Fruit fly (Drosophila melanogaster) whole organism, embryonic: ENCODE results near the gene Naa80.

Experiments
- CG10366 ChIP-seq: fragments of 200-800 bp; sonication (Bioruptor generic); IDR thresholded peaks from 2 replicates; pipeline ENCODE4 v1.3.6; 2022; ENCODE audit warnings: missing biosample characterization, missing genetic modification characterization
- CG10431 ChIP-seq: fragments of 200-800 bp; sonication (Bioruptor generic); optimal IDR thresholded peaks from 3 replicates; lab custom pipeline; 2018; ENCODE audit warnings: missing biosample characterization, mild to moderate bottlenecking, missing genetic modification characterization
- CG10959 ChIP-seq: fragments of 200-800 bp; sonication (Bioruptor generic); IDR thresholded peaks from 2 replicates; pipeline ENCODE4 v1.3.6; 2022; ENCODE audit warnings: missing biosample characterization, missing genetic modification characterization
- CG10979 ChIP-seq: fragments of 200-800 bp; sonication (Bioruptor generic); optimal IDR thresholded peaks from 2 replicates; lab custom pipeline; 2018; ENCODE audit warnings: missing biosample characterization, mild to moderate bottlenecking, missing genetic modification characterization, moderate library complexity
- CG12219 ChIP-seq: fragments of 200-800 bp; sonication (Bioruptor generic); optimal IDR thresholded peaks from 3 replicates; lab custom pipeline; 2018; ENCODE audit warnings: missing biosample characterization, mild to moderate bottlenecking, missing genetic modification characterization
- CG13296 ChIP-seq: fragments of 200-800 bp; sonication (Bioruptor generic); optimal IDR thresholded peaks from 3 replicates; lab custom pipeline; 2018; ENCODE audit warnings: missing biosample characterization, mild to moderate bottlenecking, missing genetic modification characterization
- CG15601 ChIP-seq: fragments of 200-800 bp; sonication (Bioruptor generic); optimal IDR thresholded peaks from 3 replicates; lab custom pipeline; 2019; ENCODE audit warnings: missing biosample characterization, mild to moderate bottlenecking, missing genetic modification characterization, moderate library complexity
- CG17361 ChIP-seq: fragments of 200-800 bp; sonication (Bioruptor generic); IDR thresholded peaks from 3 replicates; pipeline ENCODE4 v1.3.6; 2022; ENCODE audit warnings: missing biosample characterization, missing genetic modification characterization
- CG17829 ChIP-seq: fragments of 200-800 bp; optimal IDR thresholded peaks from 2 replicates; lab custom pipeline; 2019; ENCODE audit warnings: missing biosample characterization, mild to moderate bottlenecking, missing genetic modification characterization, moderate library complexity
- CG2712 ChIP-seq: fragments of 200-800 bp; optimal IDR thresholded peaks from 3 replicates; lab custom pipeline; 2019; ENCODE audit warnings: missing biosample characterization, mild to moderate bottlenecking, missing genetic modification characterization, moderate library complexity
- CG30020 ChIP-seq: fragments of 200-800 bp; optimal IDR thresholded peaks from 2 replicates; lab custom pipeline; 2019; ENCODE audit warnings: missing biosample characterization, mild to moderate bottlenecking, missing genetic modification characterization, moderate library complexity
- CG31388 ChIP-seq: fragments of 200-800 bp; sonication (Bioruptor generic); optimal IDR thresholded peaks from 2 replicates; lab custom pipeline; 2016; ENCODE audit warnings: missing biosample characterization, missing genetic modification characterization
- CG34376 ChIP-seq: fragments of 200-800 bp; sonication (Bioruptor generic); optimal IDR thresholded peaks from 2 replicates; lab custom pipeline; 2018; ENCODE audit warnings: missing biosample characterization, mild to moderate bottlenecking, missing genetic modification characterization
- CG3838 ChIP-seq: fragments of 200-800 bp; sonication (Bioruptor generic); optimal IDR thresholded peaks from 3 replicates; lab custom pipeline; 2016; ENCODE audit warnings: missing biosample characterization, missing genetic modification characterization
- CG3847 ChIP-seq: fragments of 200-800 bp; sonication (Bioruptor generic); IDR thresholded peaks from 2 replicates; pipeline ENCODE4 v1.3.6; 2022; ENCODE audit warnings: missing biosample characterization, missing genetic modification characterization
- CG4854 ChIP-seq: fragments of 200-800 bp; sonication (Bioruptor generic); optimal IDR thresholded peaks from 2 replicates; lab custom pipeline; 2016; ENCODE audit warnings: missing biosample characterization, missing genetic modification characterization, inconsistent platforms
- CG5180 ChIP-seq: fragments of 200-800 bp; sonication (Bioruptor generic); optimal IDR thresholded peaks from 3 replicates; lab custom pipeline; 2017; ENCODE audit warnings: missing biosample characterization, missing genetic modification characterization, mild to moderate bottlenecking, moderate library complexity, missing genetic modification reagents
- CG7987 ChIP-seq: fragments of 200-800 bp; sonication (Bioruptor generic); optimal IDR thresholded peaks from 2 replicates; lab custom pipeline; 2018; ENCODE audit warnings: missing biosample characterization, mild to moderate bottlenecking, missing genetic modification characterization, moderate library complexity
- CG8944 ChIP-seq: fragments of 200-800 bp; sonication (Bioruptor generic); optimal IDR thresholded peaks from 3 replicates; lab custom pipeline; 2016; ENCODE audit warnings: missing biosample characterization, missing genetic modification characterization
- CTCF ChIP-seq: fragments of 200-800 bp; sonication (Bioruptor generic); optimal IDR thresholded peaks from 2 replicates; lab custom pipeline; 2017; ENCODE audit warnings: missing biosample characterization, mild to moderate bottlenecking, missing genetic modification characterization, moderate library complexity
- CrebB ChIP-seq: fragments of 200-800 bp; sonication (Bioruptor generic); optimal IDR thresholded peaks from 3 replicates; lab custom pipeline; 2018; ENCODE audit warnings: missing biosample characterization, mild to moderate bottlenecking, missing genetic modification characterization
- Deaf1 ChIP-seq: fragments of 200-800 bp; optimal IDR thresholded peaks from 3 replicates; lab custom pipeline; 2019; ENCODE audit warnings: missing biosample characterization, mild to moderate bottlenecking, missing genetic modification characterization, moderate library complexity
- Drgx ChIP-seq: fragments of 200-800 bp; sonication (Bioruptor generic); IDR thresholded peaks from 2 replicates; pipeline ENCODE4 v1.3.6; 2022; ENCODE audit warnings: missing biosample characterization, missing genetic modification characterization
- Hand ChIP-seq: fragments of 200-800 bp; sonication (Bioruptor generic); optimal IDR thresholded peaks from 2 replicates; lab custom pipeline; 2017; ENCODE audit warnings: mild to moderate bottlenecking, missing biosample characterization, missing genetic modification reagents, missing genetic modification characterization
- Hmr ChIP-seq: fragments of 200-800 bp; sonication (Bioruptor generic); optimal IDR thresholded peaks from 3 replicates; lab custom pipeline; 2017; ENCODE audit warnings: mild to moderate bottlenecking, missing biosample characterization, missing genetic modification reagents, missing genetic modification characterization
- MTF-1 ChIP-seq: fragments of 200-800 bp; sonication (Bioruptor generic); optimal IDR thresholded peaks from 2 replicates; lab custom pipeline; 2018; ENCODE audit warnings: missing biosample characterization, mild to moderate bottlenecking, missing genetic modification characterization, borderline replicate concordance
- Mad ChIP-seq: fragments of 200-800 bp; sonication (Bioruptor generic); optimal IDR thresholded peaks from 2 replicates; lab custom pipeline; 2016; ENCODE audit warnings: missing biosample characterization, missing genetic modification characterization
- Nf-YC ChIP-seq: fragments of 200-800 bp; optimal IDR thresholded peaks from 3 replicates; lab custom pipeline; 2019; ENCODE audit warnings: missing biosample characterization, mild to moderate bottlenecking, missing genetic modification characterization, moderate library complexity
- Rx ChIP-seq: fragments of 200-800 bp; sonication (Bioruptor generic); IDR thresholded peaks from 2 replicates; pipeline ENCODE4 v1.3.6; 2022; ENCODE audit warnings: missing biosample characterization, missing genetic modification characterization
- ara ChIP-seq: fragments of 200-800 bp; sonication (Bioruptor generic); IDR thresholded peaks from 2 replicates; pipeline ENCODE4 v1.3.6; 2022; ENCODE audit warnings: missing biosample characterization, missing genetic modification characterization
- ash1 ChIP-seq: fragments of 200-800 bp; sonication (Bioruptor generic); optimal IDR thresholded peaks from 2 replicates; lab custom pipeline; 2018; ENCODE audit warnings: missing biosample characterization, mild to moderate bottlenecking, missing genetic modification characterization
- caup ChIP-seq: fragments of 200-800 bp; sonication (Bioruptor generic); optimal IDR thresholded peaks from 3 replicates; lab custom pipeline; 2017; ENCODE audit warnings: missing biosample characterization, mild to moderate bottlenecking, missing genetic modification characterization, moderate library complexity; ENCODE audit not compliant: severe bottlenecking
- chinmo ChIP-seq: fragments of 200-800 bp; sonication (Bioruptor generic); IDR thresholded peaks from 4 replicates; pipeline ENCODE4 v1.3.6; 2022; ENCODE audit warnings: missing biosample characterization, missing genetic modification characterization; ENCODE audit not compliant: partially characterized antibody
- crc ChIP-seq: fragments of 200-800 bp; sonication (Bioruptor generic); optimal IDR thresholded peaks from 2 replicates; lab custom pipeline; 2016; ENCODE audit warnings: missing biosample characterization, missing genetic modification characterization
- fd3F ChIP-seq: fragments of 200-800 bp; sonication (Bioruptor generic); optimal IDR thresholded peaks from 2 replicates; lab custom pipeline; 2018; ENCODE audit warnings: missing biosample characterization, mild to moderate bottlenecking, missing genetic modification characterization, moderate library complexity
- ftz-f1 ChIP-seq: fragments of 200-800 bp; sonication (Bioruptor generic); optimal IDR thresholded peaks from 2 replicates; lab custom pipeline; 2016; ENCODE audit warnings: missing biosample characterization, missing genetic modification characterization
- gfzf ChIP-seq: fragments of 200-800 bp; sonication (Bioruptor generic); optimal IDR thresholded peaks from 2 replicates; lab custom pipeline; 2016; ENCODE audit warnings: missing biosample characterization, mild to moderate bottlenecking, missing genetic modification characterization, moderate library complexity
- grn ChIP-seq: fragments of 200-800 bp; sonication (Bioruptor generic); optimal IDR thresholded peaks from 3 replicates; lab custom pipeline; 2017; ENCODE audit warnings: missing biosample characterization, missing genetic modification characterization
- h ChIP-seq: fragments of >200 bp; optimal IDR thresholded peaks from 2 replicates; lab custom pipeline; 2017
- lab ChIP-seq: fragments of 200-800 bp; sonication (Bioruptor generic); optimal IDR thresholded peaks from 3 replicates; lab custom pipeline; 2017; ENCODE audit warnings: missing biosample characterization, missing genetic modification characterization, mild to moderate bottlenecking, moderate library complexity, missing genetic modification reagents
- mirr ChIP-seq: fragments of 200-800 bp; sonication (Bioruptor generic); optimal IDR thresholded peaks from 3 replicates; lab custom pipeline; 2018; ENCODE audit warnings: missing biosample characterization, mild to moderate bottlenecking, missing genetic modification characterization
- nau ChIP-seq: fragments of 200-800 bp; sonication (Bioruptor generic); optimal IDR thresholded peaks from 3 replicates; lab custom pipeline; 2017; ENCODE audit warnings: missing biosample characterization, mild to moderate bottlenecking, missing genetic modification characterization, missing genetic modification reagents
- ranshi ChIP-seq: fragments of 200-800 bp; sonication (Bioruptor generic); IDR thresholded peaks from 2 replicates; pipeline ENCODE4 v1.3.6; 2022; ENCODE audit warnings: missing biosample characterization, missing genetic modification characterization
- ro ChIP-seq: fragments of 200-800 bp; sonication (Bioruptor generic); IDR thresholded peaks from 2 replicates; pipeline ENCODE4 v1.3.6; 2022; ENCODE audit warnings: missing biosample characterization, missing genetic modification characterization
- sens-2 ChIP-seq: fragments of 200-800 bp; sonication (Bioruptor generic); IDR thresholded peaks from 2 replicates; pipeline ENCODE4 v1.3.6; 2022; ENCODE audit warnings: missing biosample characterization, missing genetic modification characterization
- sisA ChIP-seq: fragments of 200-800 bp; sonication (Bioruptor generic); IDR thresholded peaks from 2 replicates; pipeline ENCODE4 v1.3.6; 2022; ENCODE audit warnings: missing biosample characterization, missing genetic modification characterization
- slp2 ChIP-seq: fragments of 200-800 bp; sonication (Bioruptor generic); optimal IDR thresholded peaks from 2 replicates; lab custom pipeline; 2016; ENCODE audit warnings: missing biosample characterization, missing genetic modification characterization
- so ChIP-seq: fragments of 200-800 bp; sonication (Bioruptor generic); IDR thresholded peaks from 3 replicates; pipeline ENCODE4 v1.3.6; 2022; ENCODE audit warnings: missing biosample characterization, missing genetic modification characterization
- sug ChIP-seq: fragments of 200-800 bp; optimal IDR thresholded peaks from 2 replicates; lab custom pipeline; 2019; ENCODE audit warnings: missing biosample characterization, mild to moderate bottlenecking, missing genetic modification characterization, moderate library complexity
- tio ChIP-seq: fragments of 200-800 bp; sonication (Bioruptor generic); optimal IDR thresholded peaks from 2 replicates; lab custom pipeline; 2017; ENCODE audit warnings: missing biosample characterization, missing genetic modification characterization, inconsistent platforms

Naa80 gene

dm6 chr3R:9774147-9774546 is 6.5 kb downstream of the Naa80 start, which contains the start of gene Whamy (continued):
- TF ChIP-seq CG34376 (peak; percentile 76), CG4854 (GFP tag; lab: Kevin White, UChicago) (no peak), Mad (no peak), grn (GFP tag; lab: Kevin White, UChicago) (peak; percentile 62), lab (GFP tag; lab: Kevin White, UChicago) (peak; percentile 66), slp2 (no peak), Rx (GFP tag; lab: Robert Waterston, UW) (no peak), Deaf1 (tag; lab: Kevin White, UChicago) (peak; percentile 82), chinmo (GFP tag; lab: Robert Waterston, UW) (0 out of 4 replicates have a peak, but pooled peaks have one; percentile 33), mirr (peak; percentile 77), CG7987 (GFP tag; lab: Kevin White, UChicago) (no peak), Hmr (GFP tag; lab: Kevin White, UChicago) (peak; percentile 20), Drgx (GFP tag; lab: Robert Waterston, UW) (no peak), ftz-f1 (peak; percentile 49), Hand (no peak), CG10959 (GFP tag; lab: Robert Waterston, UW) (no peak), CG2712 (tag; lab: Kevin White, UChicago) (no peak), sug (tag; lab: Kevin White, UChicago) (peak; percentile 75), CG13296 (peak; percentile 5), ash1 (no peak), sisA (GFP tag; lab: Robert Waterston, UW) (no peak), so (no peak)

dm6 chr3R:9774821-9775220 is 7.2 kb downstream of the Naa80 start, which contains the start of gene topi:
Gene topi (plus strand): TSS chr3R:9775121.
- TF ChIP-seq CG8944 (GFP tag; lab: Kevin White, UChicago) = no peak
- no peak for TF ChIP-seq sens-2 (GFP tag; lab: Robert Waterston, UW)
- no peak for TF ChIP-seq grn (GFP tag; lab: Kevin White, UChicago)
- TF ChIP-seq nau (GFP tag; lab: Kevin White, UChicago) = no peak
- TF ChIP-seq fd3F (GFP tag; lab: Kevin White, UChicago) = no peak
- no peak for TF ChIP-seq tio (GFP tag; lab: Kevin White, UChicago)

- no peak for TF ChIP-seq CG3838 (GFP tag; lab: Kevin White, UChicago)
- peak; percentile 44 for TF ChIP-seq CG30020
- no peak for TF ChIP-seq h (lab: Kevin White, UChicago)
- peak; percentile 36 for TF ChIP-seq CG10979 (tag; lab: Kevin White, UChicago)
- TF ChIP-seq CG17829 (tag; lab: Kevin White, UChicago) = peak; percentile 74
- peak; percentile 69 for TF ChIP-seq crc (GFP tag; lab: Kevin White, UChicago)
- peak; percentile 86 for TF ChIP-seq CG10366 (GFP tag; lab: Robert Waterston, UW)
- TF ChIP-seq ranshi = peak; percentile 68
- peak; percentile 87 for TF ChIP-seq CrebB (tag; lab: Kevin White, UChicago)
- peak; percentile 56 for TF ChIP-seq CG12219 (GFP tag; lab: Kevin White, UChicago)
- TF ChIP-seq nau (GFP tag; lab: Kevin White, UChicago) = no peak
- TF ChIP-seq CG10431 = peak; percentile 70
- peak; percentile 81 for TF ChIP-seq CG15601 (tag; lab: Kevin White, UChicago)
- peak; percentile 46 for TF ChIP-seq CTCF (GFP tag; lab: Kevin White, UChicago)
- peak; percentile 54 for TF ChIP-seq gfzf (GFP tag; lab: Kevin White, UChicago)
- peak; percentile 97 for TF ChIP-seq CG3847
- TF ChIP-seq Nf-YC (tag; lab: Kevin White, UChicago) = peak; percentile 68
- peak; percentile 68 for TF ChIP-seq CG17361 (GFP tag; lab: Robert Waterston, UW)
- TF ChIP-seq ro (GFP tag; lab: Robert Waterston, UW) = peak; percentile 54; the same call in 1 of the 2 replicates
- peak; percentile 79 for TF ChIP-seq MTF-1
- TF ChIP-seq ara (GFP tag; lab: Robert Waterston, UW) = peak; percentile 60; the same call in 1 of the 2 replicates
- TF ChIP-seq CG5180 (GFP tag; lab: Kevin White, UChicago) = peak; percentile 24
- TF ChIP-seq caup (GFP tag; lab: Kevin White, UChicago) = peak; percentile 92
- no peak for TF ChIP-seq CG31388 (GFP tag; lab: Kevin White, UChicago)
Observed at dm6 chr3R:9777941-9778360, 10.3 kb downstream of the Naa80 start, which contains the start of gene RpS29. Gene RpS29 (plus strand): TSS chr3R:9778042.
